Fruit fly (Drosophila melanogaster) S2 (cell line): ENCODE results near the gene Gga.

ENCODE experiments used
- CG8478 ChIP-seq: fragments of >200 bp; optimal IDR thresholded peaks from 2 replicates; lab custom pipeline; 2018
- CTCF ChIP-seq, 2 experiments: fragments of >200 bp; optimal IDR thresholded peaks; 2 replicates each; lab custom pipeline; 2018

DNA sequence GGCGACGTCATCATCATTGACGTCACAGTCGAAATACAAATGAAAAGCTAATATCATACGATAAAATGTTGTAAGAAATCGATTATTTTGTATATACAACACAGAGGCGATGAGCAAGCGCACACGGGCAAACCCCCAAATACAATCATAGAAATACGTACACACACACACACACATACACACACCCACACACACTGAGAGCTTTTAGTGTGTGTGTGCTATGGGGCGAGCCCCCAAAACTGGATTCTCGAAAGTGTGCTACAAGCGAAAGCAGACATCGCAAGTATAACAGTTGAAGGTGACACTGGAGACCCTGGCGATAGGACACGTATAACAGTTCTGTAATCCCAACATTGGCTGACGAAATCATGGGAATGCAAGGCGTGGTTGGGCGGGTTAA, 19.0 kb upstream of the Gga start:
- no peak for TF ChIP-seq CG8478 (lab: Kevin White, UChicago)
- TF ChIP-seq CTCF (optimal IDR thresholded peaks at IDR 0.05; lab: Kevin White, UChicago): no peak
